Worm (Caenorhabditis elegans) whole organism, mixed stage, embryonic: ENCODE data around the gene dsb-1.

Experiments used
- blmp-1 ChIP-seq: fragments of 150-350 bp; optimal IDR thresholded peaks from 2 replicates; lab custom pipeline; 2014; ENCODE audit warnings: missing biosample characterization, missing genetic modification characterization
- flh-1 ChIP-seq: fragments of 200-800 bp; sonication (Bioruptor generic); optimal IDR thresholded peaks from 2 replicates; lab custom pipeline; 2018; ENCODE audit warnings: mild to moderate bottlenecking, missing genetic modification characterization, moderate library complexity, missing compliant biosample characterization
- lin-32 ChIP-seq: fragments of 200-800 bp; sonication (Bioruptor generic); optimal IDR thresholded peaks from 2 replicates; lab custom pipeline; 2018; ENCODE audit warnings: mild to moderate bottlenecking, missing genetic modification characterization, missing compliant biosample characterization
- pha-4 ChIP-seq: fragments of 150-350 bp; optimal IDR thresholded peaks from 2 replicates; lab custom pipeline; 2018; ENCODE audit warnings: missing biosample characterization, missing genetic modification reagents, missing genetic modification characterization

ce11 chrIV:12366571-12366970 lies 42.2 kb upstream of the dsb-1 start:
- TF ChIP-seq flh-1 (GFP tag; lab: Kevin White, UChicago) (no peak), pha-4 (tag; lab: Kevin White, UChicago) (no peak), blmp-1 (tag; lab: Kevin White, UChicago) (no peak), lin-32 (GFP tag; lab: Kevin White, UChicago) (no peak)
